Worm (Caenorhabditis elegans): ENCODE data around the gene eco-1.

The eco-1 gene

ce11 chrIII:7381546-7382171 lies 22.8 kb upstream of the eco-1 start, which contains the start of the genes hmg-4 and T20B12.3:
hmg-4 (minus strand) TSS chrIII:7381596.
T20B12.3 (plus strand) TSS chrIII:7382115.
- peak; percentile 18 for TF ChIP-seq F13C5.2 (tag; optimal IDR thresholded peaks at IDR 0.05)
- TF ChIP-seq tbx-11 (GFP tag; IDR thresholded peaks at IDR 0.05): no peak

ce11 chrIII:7380120-7380519 lies 21.2 kb upstream of the eco-1 start:
- no peak for TF ChIP-seq B0310.2 (tag; optimal IDR thresholded peaks at IDR 0.05)
- TF ChIP-seq ets-7 (tag; optimal IDR thresholded peaks at IDR 0.05): no peak
- no peak for TF ChIP-seq pes-1 (GFP tag; IDR thresholded peaks at IDR 0.05)
- TF ChIP-seq flt-1 (GFP tag; IDR thresholded peaks at IDR 0.05): no peak
- TF ChIP-seq hnd-1 (tag; optimal IDR thresholded peaks at IDR 0.05): no peak
- no peak for TF ChIP-seq tbx-11 (GFP tag; IDR thresholded peaks at IDR 0.05)
- TF ChIP-seq tra-4 (tag; optimal IDR thresholded peaks at IDR 0.05): no peak
- TF ChIP-seq F13C5.2 (tag; optimal IDR thresholded peaks at IDR 0.05): no peak
- TF ChIP-seq scrt-1 (GFP tag; IDR thresholded peaks at IDR 0.05): no peak
- no peak for TF ChIP-seq hmbx-1 (tag; optimal IDR thresholded peaks at IDR 0.05)

DNA sequence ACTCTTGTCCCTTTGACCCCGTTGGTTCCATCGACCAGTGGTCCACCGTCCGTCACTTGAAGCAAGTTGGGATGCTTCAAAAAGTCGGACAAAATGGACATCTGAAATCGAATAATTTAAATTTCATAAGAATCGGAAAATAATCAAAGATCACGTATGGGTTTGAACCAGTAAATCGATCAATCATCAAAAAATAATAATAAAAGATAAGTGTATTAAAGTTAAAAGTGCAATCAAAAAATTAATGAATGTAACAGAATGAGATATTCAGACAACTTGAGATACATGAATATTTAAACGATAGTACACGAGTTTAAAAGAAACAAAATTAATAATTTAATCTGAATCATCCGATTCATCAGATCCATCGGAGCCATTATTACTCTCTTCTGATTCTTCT lies 20.1 kb upstream of the eco-1 start, which contains the start of gene T20B12.7:
T20B12.7 (minus strand) TSS at position 101 of the 400 bp plus-strand sequence.
- TF ChIP-seq hnd-1 (tag; optimal IDR thresholded peaks at IDR 0.05) (no peak), tra-4 (tag; optimal IDR thresholded peaks at IDR 0.05) (no peak), flt-1 (GFP tag; IDR thresholded peaks at IDR 0.05) (no peak), tbx-37 (GFP tag; conservative IDR thresholded peaks at IDR 0.05) (no peak), ama-1 (optimal IDR thresholded peaks at IDR 0.05) (no peak), tbx-11 (GFP tag; IDR thresholded peaks at IDR 0.05) (no peak), hmbx-1 (tag; optimal IDR thresholded peaks at IDR 0.05) (no peak)

- TF ChIP-seq ceh-13 (GFP tag; optimal IDR thresholded peaks at IDR 0.05) (no peak), hmg-4 (GFP tag; optimal IDR thresholded peaks at IDR 0.05) (peak; percentile 15), tbx-11 (GFP tag; IDR thresholded peaks at IDR 0.05) (no peak), B0310.2 (tag; optimal IDR thresholded peaks at IDR 0.05) (no peak), aly-1 (tag; optimal IDR thresholded peaks at IDR 0.05) (no peak), F13C5.2 (tag; optimal IDR thresholded peaks at IDR 0.05) (no peak), ama-1 (optimal IDR thresholded peaks at IDR 0.05) (no peak)
Measured at ce11 chrIII:7378522-7378921, 19.6 kb upstream of the eco-1 start.

- TF ChIP-seq ets-7 (tag; optimal IDR thresholded peaks at IDR 0.05) (no peak), hmg-4 (GFP tag; optimal IDR thresholded peaks at IDR 0.05) (peak; percentile 86), tbx-37 (GFP tag; conservative IDR thresholded peaks at IDR 0.05) (no peak), sea-1 (GFP tag; conservative IDR thresholded peaks at IDR 0.05) (no peak)
Measured at ce11 chrIII:7376143-7376802, 17.4 kb upstream of the eco-1 start.

- no peak for TF ChIP-seq sea-1 (GFP tag; conservative IDR thresholded peaks at IDR 0.05)
- TF ChIP-seq hmg-4 (GFP tag; optimal IDR thresholded peaks at IDR 0.05): no peak
- TF ChIP-seq flt-1 (GFP tag; IDR thresholded peaks at IDR 0.05): no peak
- TF ChIP-seq ama-1 (optimal IDR thresholded peaks at IDR 0.05): no peak
- no peak for TF ChIP-seq tbx-11 (GFP tag; IDR thresholded peaks at IDR 0.05)
Measured at ce11 chrIII:7375434-7375833, 16.5 kb upstream of the eco-1 start.

DNA sequence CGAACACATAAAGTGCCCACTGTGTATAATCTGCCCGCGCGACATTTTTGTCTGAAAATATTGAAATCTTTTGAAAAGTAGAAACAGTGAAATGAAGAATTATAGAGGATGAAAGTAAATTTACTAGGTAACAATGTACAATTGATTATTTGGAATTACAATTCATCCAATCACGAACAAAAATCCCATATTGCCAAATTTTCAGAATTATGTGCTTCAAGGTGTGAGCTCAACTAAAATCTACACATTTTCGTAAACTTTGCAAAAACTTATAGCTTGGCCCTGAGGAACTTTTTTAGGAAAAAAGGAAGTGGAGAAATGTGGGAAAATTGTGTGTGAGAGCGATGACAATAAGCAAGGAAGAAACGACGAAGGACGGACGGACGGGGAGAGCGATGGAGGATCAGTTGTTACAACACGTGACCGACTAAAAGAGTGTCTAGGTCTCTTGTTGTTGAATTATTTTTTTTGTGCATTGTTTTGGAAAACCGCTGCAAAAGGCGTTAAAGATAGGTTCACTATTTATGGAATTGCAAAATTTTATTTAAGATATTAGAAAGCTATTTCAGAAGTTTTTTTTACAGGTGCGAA lies 15.9 kb upstream of the eco-1 start, which contains the start of gene mml-1:
mml-1 (minus strand) TSS at position 51 of the 591 bp plus-strand sequence.
- TF ChIP-seq tra-4 (tag; optimal IDR thresholded peaks at IDR 0.05) (no peak), tbx-37 (GFP tag; conservative IDR thresholded peaks at IDR 0.05) (no peak), hmg-4 (GFP tag; optimal IDR thresholded peaks at IDR 0.05) (no peak), F13C5.2 (tag; optimal IDR thresholded peaks at IDR 0.05) (no peak), sea-1 (GFP tag; conservative IDR thresholded peaks at IDR 0.05) (no peak), tbx-11 (GFP tag; IDR thresholded peaks at IDR 0.05) (no peak), pes-1 (GFP tag; IDR thresholded peaks at IDR 0.05) (no peak), B0310.2 (tag; optimal IDR thresholded peaks at IDR 0.05) (no peak), scrt-1 (GFP tag; IDR thresholded peaks at IDR 0.05) (no peak), hmbx-1 (tag; optimal IDR thresholded peaks at IDR 0.05) (no peak), hnd-1 (tag; optimal IDR thresholded peaks at IDR 0.05) (no peak), ceh-36 (tag; optimal IDR thresholded peaks at IDR 0.05) (no peak), ets-7 (tag; optimal IDR thresholded peaks at IDR 0.05) (no peak), aly-1 (tag; optimal IDR thresholded peaks at IDR 0.05) (no peak), ceh-13 (GFP tag; optimal IDR thresholded peaks at IDR 0.05) (no peak), ama-1 (optimal IDR thresholded peaks at IDR 0.05) (no peak), flt-1 (GFP tag; IDR thresholded peaks at IDR 0.05) (no peak)

- TF ChIP-seq ama-1 (optimal IDR thresholded peaks at IDR 0.05): no peak
- no peak for TF ChIP-seq F13C5.2 (tag; optimal IDR thresholded peaks at IDR 0.05)
- no peak for TF ChIP-seq hmbx-1 (tag; optimal IDR thresholded peaks at IDR 0.05)
- no peak for TF ChIP-seq pes-1 (GFP tag; IDR thresholded peaks at IDR 0.05)
- no peak for TF ChIP-seq scrt-1 (GFP tag; IDR thresholded peaks at IDR 0.05)
- TF ChIP-seq ceh-36 (tag; optimal IDR thresholded peaks at IDR 0.05): no peak
- TF ChIP-seq hmg-4 (GFP tag; optimal IDR thresholded peaks at IDR 0.05): no peak
- TF ChIP-seq B0310.2 (tag; optimal IDR thresholded peaks at IDR 0.05): no peak
- no peak for TF ChIP-seq hnd-1 (tag; optimal IDR thresholded peaks at IDR 0.05)
- TF ChIP-seq ceh-13 (GFP tag; optimal IDR thresholded peaks at IDR 0.05): no peak
- TF ChIP-seq aly-1 (tag; optimal IDR thresholded peaks at IDR 0.05): no peak
- TF ChIP-seq ets-7 (tag; optimal IDR thresholded peaks at IDR 0.05): no peak
- TF ChIP-seq tra-4 (tag; optimal IDR thresholded peaks at IDR 0.05): no peak
- no peak for TF ChIP-seq flt-1 (GFP tag; IDR thresholded peaks at IDR 0.05)
Measured at ce11 chrIII:7373802-7374435, 15.0 kb upstream of the eco-1 start.
